Fruit fly (Drosophila melanogaster) whole organism, embryonic: ENCODE data around the gene frj.

Experiments used
- ATbp ChIP-seq: fragments of 200-800 bp; sonication (Bioruptor generic); optimal IDR thresholded peaks from 2 replicates; lab custom pipeline; 2017; ENCODE audit warnings: missing biosample characterization, mild to moderate bottlenecking, missing genetic modification characterization, missing genetic modification reagents
- CG10209 ChIP-seq: fragments of 200-800 bp; sonication (Bioruptor generic); optimal IDR thresholded peaks from 3 replicates; lab custom pipeline; 2017; ENCODE audit warnings: missing biosample characterization, mild to moderate bottlenecking, missing genetic modification characterization, missing genetic modification reagents
- CG10431 ChIP-seq: fragments of 200-800 bp; sonication (Bioruptor generic); optimal IDR thresholded peaks from 3 replicates; lab custom pipeline; 2018; ENCODE audit warnings: missing biosample characterization, mild to moderate bottlenecking, missing genetic modification characterization
- CG11695 ChIP-seq: fragments of 200-800 bp; sonication (Bioruptor generic); IDR thresholded peaks from 3 replicates; pipeline ENCODE4 v1.3.6; 2022; ENCODE audit warnings: missing biosample characterization, missing genetic modification characterization
- CG14710 ChIP-seq: fragments of 200-800 bp; sonication (Bioruptor generic); optimal IDR thresholded peaks from 3 replicates; lab custom pipeline; 2019; ENCODE audit warnings: missing biosample characterization, mild to moderate bottlenecking, missing genetic modification characterization, moderate library complexity
- CG1529 ChIP-seq: fragments of 200-800 bp; sonication (Bioruptor generic); optimal IDR thresholded peaks from 3 replicates; lab custom pipeline; 2018; ENCODE audit warnings: missing biosample characterization, missing genetic modification characterization
- CG15696 ChIP-seq: fragments of 200-800 bp; sonication (Bioruptor generic); optimal IDR thresholded peaks from 2 replicates; lab custom pipeline; 2019; ENCODE audit warnings: missing biosample characterization, mild to moderate bottlenecking, missing genetic modification characterization, moderate library complexity
- CG1647 ChIP-seq: fragments of 200-800 bp; sonication (Bioruptor generic); optimal IDR thresholded peaks from 3 replicates; lab custom pipeline; 2016; ENCODE audit warnings: missing biosample characterization, missing genetic modification characterization
- CG16779 ChIP-seq: fragments of 200-800 bp; sonication (Bioruptor generic); IDR thresholded peaks from 2 replicates; pipeline ENCODE4 v1.3.6; 2022; ENCODE audit warnings: missing biosample characterization, missing genetic modification characterization
- CG16815 ChIP-seq: fragments of 200-800 bp; sonication (Bioruptor generic); optimal IDR thresholded peaks from 3 replicates; lab custom pipeline; 2017; ENCODE audit warnings: missing biosample characterization, mild to moderate bottlenecking, missing genetic modification characterization
- CG2875 ChIP-seq: fragments of 200-800 bp; sonication (Bioruptor generic); optimal IDR thresholded peaks from 2 replicates; lab custom pipeline; 2017; ENCODE audit warnings: missing biosample characterization, mild to moderate bottlenecking, missing genetic modification characterization, missing genetic modification reagents
- CG4404 ChIP-seq: fragments of 200-800 bp; sonication (Bioruptor generic); IDR thresholded peaks from 2 replicates; pipeline ENCODE4 v1.3.6; 2022; ENCODE audit warnings: missing biosample characterization, missing genetic modification characterization
- CG6683 ChIP-seq: fragments of 200-800 bp; sonication (Bioruptor generic); optimal IDR thresholded peaks from 2 replicates; lab custom pipeline; 2017; ENCODE audit warnings: missing biosample characterization, mild to moderate bottlenecking, missing genetic modification characterization, missing genetic modification reagents
- CG6813 ChIP-seq: fragments of 200-800 bp; sonication (Bioruptor generic); optimal IDR thresholded peaks from 2 replicates; lab custom pipeline; 2017; ENCODE audit warnings: missing biosample characterization, missing genetic modification characterization, mild to moderate bottlenecking, moderate library complexity, missing genetic modification reagents
- CG7271 ChIP-seq: fragments of 200-800 bp; sonication (Bioruptor generic); optimal IDR thresholded peaks from 2 replicates; lab custom pipeline; 2018; ENCODE audit warnings: missing biosample characterization, mild to moderate bottlenecking, missing genetic modification characterization, moderate library complexity
- CG7556 ChIP-seq: fragments of 200-800 bp; sonication (Bioruptor generic); optimal IDR thresholded peaks from 2 replicates; lab custom pipeline; 2017; ENCODE audit warnings: missing biosample characterization, mild to moderate bottlenecking, missing genetic modification characterization
- CG8388 ChIP-seq: fragments of 200-800 bp; sonication (Bioruptor generic); optimal IDR thresholded peaks from 2 replicates; lab custom pipeline; 2019; ENCODE audit warnings: missing biosample characterization, mild to moderate bottlenecking, missing genetic modification characterization, moderate library complexity
- CG9215 ChIP-seq: fragments of 200-800 bp; sonication (Bioruptor generic); IDR thresholded peaks from 2 replicates; pipeline ENCODE4 v1.3.6; 2022; ENCODE audit warnings: missing biosample characterization, missing genetic modification characterization
- Chrac-16 ChIP-seq: fragments of 200-800 bp; sonication (Bioruptor generic); optimal IDR thresholded peaks from 3 replicates; lab custom pipeline; 2016; ENCODE audit warnings: missing biosample characterization, missing genetic modification characterization
- D ChIP-seq, 2 experiments: fragments of 200-800 bp in 1 of 2; fragments of >200 bp in 1 of 2; sonication (Bioruptor generic) in 1 of 2; optimal IDR thresholded peaks; 2 replicates in 1 of 2; 3 replicates in 1 of 2; lab custom pipeline; 2017; ENCODE audit warnings: mild to moderate bottlenecking in 1 of 2, missing biosample characterization in 1 of 2, missing genetic modification characterization in 1 of 2, missing genetic modification reagents in 1 of 2
- D19A ChIP-seq: fragments of 200-800 bp; optimal IDR thresholded peaks from 3 replicates; lab custom pipeline; 2019; ENCODE audit warnings: missing biosample characterization, mild to moderate bottlenecking, missing genetic modification characterization, moderate library complexity
- Dad ChIP-seq: fragments of 200-800 bp; sonication (Bioruptor generic); optimal IDR thresholded peaks from 3 replicates; lab custom pipeline; 2016; ENCODE audit warnings: missing biosample characterization, missing genetic modification characterization
- Dfd ChIP-seq, 2 experiments: fragments of >200 bp; optimal IDR thresholded peaks; 2 replicates each; lab custom pipeline; 2017; ENCODE audit warnings: missing biosample characterization in 2 of 2, missing genetic modification characterization in 2 of 2
- Doc2 ChIP-seq: fragments of 200-800 bp; sonication (Bioruptor generic); IDR thresholded peaks from 2 replicates; pipeline ENCODE4 v1.3.6; 2022; ENCODE audit warnings: missing biosample characterization, missing genetic modification characterization
- E2f1 ChIP-seq: fragments of 200-800 bp; sonication (Bioruptor generic); IDR thresholded peaks from 2 replicates; pipeline ENCODE4 v1.3.6; 2022; ENCODE audit warnings: missing biosample characterization, missing genetic modification characterization
- H2.0 ChIP-seq: fragments of 200-800 bp; sonication (Bioruptor generic); IDR thresholded peaks from 2 replicates; pipeline ENCODE4 v1.3.6; 2022; ENCODE audit warnings: missing biosample characterization, missing genetic modification characterization
- HLHmδ ChIP-seq: fragments of 200-800 bp; sonication (Bioruptor generic); optimal IDR thresholded peaks from 2 replicates; lab custom pipeline; 2018; ENCODE audit warnings: missing biosample characterization, mild to moderate bottlenecking, missing genetic modification characterization, moderate library complexity
- Hmr ChIP-seq: fragments of 200-800 bp; sonication (Bioruptor generic); optimal IDR thresholded peaks from 3 replicates; lab custom pipeline; 2017; ENCODE audit warnings: mild to moderate bottlenecking, missing biosample characterization, missing genetic modification reagents, missing genetic modification characterization
- Hr51 ChIP-seq, 2 experiments: fragments of 200-800 bp; sonication (Bioruptor generic); optimal IDR thresholded peaks; 2 replicates in 1 of 2; 3 replicates in 1 of 2; lab custom pipeline; 2016 to 2018; ENCODE audit warnings: missing biosample characterization in 2 of 2, missing genetic modification characterization in 2 of 2, mild to moderate bottlenecking in 1 of 2, moderate library complexity in 1 of 2
- Pdp1 ChIP-seq, 2 experiments: fragments of 200-800 bp; sonication (Bioruptor generic); optimal IDR thresholded peaks; 3 replicates each; lab custom pipeline; 2016; ENCODE audit warnings: missing biosample characterization in 2 of 2, missing genetic modification characterization in 2 of 2, mild to moderate bottlenecking in 1 of 2, moderate library complexity in 1 of 2
- Xrp1 ChIP-seq: fragments of 200-800 bp; sonication (Bioruptor generic); IDR thresholded peaks from 2 replicates; pipeline ENCODE4 v1.3.6; 2022; ENCODE audit warnings: missing biosample characterization, missing genetic modification characterization
- ase ChIP-seq: fragments of 200-800 bp; sonication (Bioruptor generic); IDR thresholded peaks from 3 replicates; pipeline ENCODE4 v1.3.6; 2022; ENCODE audit warnings: missing biosample characterization, missing genetic modification characterization
- bbx ChIP-seq: fragments of 200-800 bp; sonication (Bioruptor generic); IDR thresholded peaks from 2 replicates; pipeline ENCODE4 v1.3.6; 2022; ENCODE audit warnings: missing biosample characterization, missing genetic modification characterization; ENCODE audit not compliant: partially characterized antibody
- chinmo ChIP-seq: fragments of 200-800 bp; sonication (Bioruptor generic); IDR thresholded peaks from 4 replicates; pipeline ENCODE4 v1.3.6; 2022; ENCODE audit warnings: missing biosample characterization, missing genetic modification characterization; ENCODE audit not compliant: partially characterized antibody
- dysf ChIP-seq: fragments of 200-800 bp; sonication (Bioruptor generic); IDR thresholded peaks from 3 replicates; pipeline ENCODE4 v1.3.6; 2022; ENCODE audit warnings: missing biosample characterization, missing genetic modification characterization
- emc ChIP-seq: fragments of 200-800 bp; sonication (Bioruptor generic); optimal IDR thresholded peaks from 2 replicates; lab custom pipeline; 2016; ENCODE audit warnings: missing biosample characterization, missing genetic modification characterization
- fru ChIP-seq: fragments of >200 bp; optimal IDR thresholded peaks from 2 replicates; lab custom pipeline; 2017
- hb ChIP-seq: fragments of 200-800 bp; sonication (Bioruptor generic); IDR thresholded peaks from 3 replicates; pipeline ENCODE4 v1.3.6; 2022; ENCODE audit warnings: missing biosample characterization, missing genetic modification characterization; ENCODE audit not compliant: partially characterized antibody
- kah ChIP-seq: fragments of 200-800 bp; sonication (Bioruptor generic); optimal IDR thresholded peaks from 2 replicates; lab custom pipeline; 2018; ENCODE audit warnings: missing biosample characterization, mild to moderate bottlenecking, missing genetic modification characterization
- lilli ChIP-seq: fragments of 200-800 bp; sonication (Bioruptor generic); optimal IDR thresholded peaks from 3 replicates; lab custom pipeline; 2016; ENCODE audit warnings: missing biosample characterization, missing genetic modification characterization
- maf-S ChIP-seq: fragments of 200-800 bp; sonication (Bioruptor generic); optimal IDR thresholded peaks from 2 replicates; lab custom pipeline; 2016; ENCODE audit warnings: missing biosample characterization, missing genetic modification characterization
- oc ChIP-seq: fragments of 200-800 bp; sonication (Bioruptor generic); optimal IDR thresholded peaks from 2 replicates; lab custom pipeline; 2018; ENCODE audit warnings: missing biosample characterization, mild to moderate bottlenecking, missing genetic modification characterization, moderate library complexity
- odd ChIP-seq: fragments of 200-800 bp; sonication (Bioruptor generic); optimal IDR thresholded peaks from 2 replicates; lab custom pipeline; 2017; ENCODE audit warnings: missing biosample characterization, mild to moderate bottlenecking, missing genetic modification characterization
- pan ChIP-seq, 4 experiments: fragments of >200 bp in 3 of 4; fragments of 200-800 bp in 1 of 4; sonication (Bioruptor generic) in 1 of 4; optimal IDR thresholded peaks in 3 of 4; IDR thresholded peaks in 1 of 4; 2 replicates each; pipeline versions ENCODE4 v1.3.6 to Lab custom; 2017 to 2022; ENCODE audit warnings: missing biosample characterization in 2 of 4, missing genetic modification characterization in 2 of 4, mixed read lengths in 1 of 4
- sens ChIP-seq: fragments of 200-800 bp; sonication (Bioruptor generic); peaks from one replicate; lab custom pipeline; 2016; ENCODE audit warnings: missing biosample characterization, missing genetic modification characterization
- tgo ChIP-seq: fragments of 200-800 bp; sonication (Bioruptor generic); IDR thresholded peaks from 3 replicates; pipeline ENCODE4 v1.3.6; 2022; ENCODE audit warnings: missing biosample characterization, missing genetic modification characterization
- tll ChIP-seq, 2 experiments: fragments of 200-800 bp in 1 of 2; fragments of >200 bp in 1 of 2; sonication (Bioruptor generic) in 1 of 2; optimal IDR thresholded peaks; 2 replicates each; lab custom pipeline; 2017 to 2019; ENCODE audit warnings: missing biosample characterization in 2 of 2, missing genetic modification characterization in 2 of 2, mild to moderate bottlenecking in 1 of 2, moderate library complexity in 1 of 2
- usp ChIP-seq: fragments of >200 bp; optimal IDR thresholded peaks from 2 replicates; lab custom pipeline; 2017; ENCODE audit warnings: missing biosample characterization, missing genetic modification characterization

The frj gene

DNA sequence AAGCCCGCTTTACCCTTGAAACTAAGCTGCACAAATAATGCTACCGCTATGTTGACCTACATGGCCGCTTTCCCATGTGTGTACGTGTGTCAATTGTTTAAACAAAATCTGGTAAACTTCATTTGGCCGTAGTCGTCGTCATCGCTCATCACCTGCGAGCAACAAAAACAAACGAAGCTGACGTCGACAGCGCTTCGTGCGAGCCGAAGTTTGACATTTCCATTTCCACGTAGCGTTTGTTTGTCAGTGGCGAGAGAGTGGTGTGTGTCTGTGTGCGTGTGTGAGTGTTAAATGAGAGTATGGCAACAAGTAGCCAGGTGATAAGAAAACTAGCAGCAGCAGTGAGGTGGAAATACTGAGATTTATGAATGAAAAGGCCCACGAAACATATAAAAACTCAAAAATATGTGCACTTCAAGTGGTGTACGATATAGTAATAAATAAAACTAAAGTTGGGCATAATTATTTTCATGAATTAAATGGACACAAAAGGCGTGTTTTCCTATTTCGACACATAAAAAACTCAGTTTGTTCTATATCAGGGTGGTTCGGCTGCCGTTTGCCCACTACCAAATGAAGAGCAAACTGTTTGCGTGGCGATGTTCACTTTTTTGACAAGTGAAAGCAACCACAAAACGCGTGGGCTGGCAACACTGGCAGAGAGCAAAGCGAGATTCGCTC is 23.5 kb downstream of the frj start (continued):
- TF ChIP-seq hb (no peak), H2.0 (GFP tag; lab: Robert Waterston, UW) (no peak), E2f1 (GFP tag; lab: Robert Waterston, UW) (no peak), HLHmδ (GFP tag; lab: Kevin White, UChicago) (peak; percentile 34), CG2875 (GFP tag; lab: Kevin White, UChicago) (no peak), CG16779 (GFP tag; lab: Robert Waterston, UW) (no peak), odd (peak; percentile 28), usp (GFP tag; lab: Kevin White, UChicago) (no peak), Dfd (GFP tag; optimal IDR thresholded peaks at IDR 0.05; lab: Kevin White, UChicago) (no peak), CG7271 (tag; lab: Kevin White, UChicago) (no peak), ase (no peak), CG1647 (no peak), CG9215 (GFP tag; lab: Robert Waterston, UW) (peak; percentile 84), tll (GFP tag; optimal IDR thresholded peaks at IDR 0.05; lab: Kevin White, UChicago) (no peak), Chrac-16 (GFP tag; lab: Kevin White, UChicago) (peak; percentile 2), dysf (GFP tag; lab: Robert Waterston, UW) (peak; percentile 21; the same call in 1 of the 3 replicates), fru (lab: Kevin White, UChicago) (no peak), D19A (peak; percentile 42), Dad (GFP tag; lab: Kevin White, UChicago) (no peak), maf-S (GFP tag; lab: Kevin White, UChicago) (no peak), pan (optimal IDR thresholded peaks at IDR 0.05; lab: Kevin White, UChicago) (no peak), pan (GFP tag; optimal IDR thresholded peaks at IDR 0.05 in 1 of 2, IDR thresholded peaks at IDR 0.05 in 1 of 2) (no peak), lilli (GFP tag; lab: Kevin White, UChicago) (no peak), oc (tag; lab: Kevin White, UChicago) (no peak), CG8388 (GFP tag; lab: Kevin White, UChicago) (no peak), CG11695 (GFP tag; lab: Robert Waterston, UW) (peak; percentile 41; the same call in 2 of the 3 replicates), CG10209 (GFP tag; lab: Kevin White, UChicago) (peak; percentile 36), CG16815 (no peak), CG14710 (tag; lab: Kevin White, UChicago) (peak; percentile 14), tgo (GFP tag; lab: Robert Waterston, UW) (no peak), CG1529 (GFP tag; lab: Kevin White, UChicago) (peak; percentile 19), CG4404 (GFP tag; lab: Robert Waterston, UW) (no peak), CG6813 (peak; percentile 69), CG6683 (GFP tag; lab: Kevin White, UChicago) (peak; percentile 14), emc (peak; percentile 18), CG10431 (GFP tag; lab: Kevin White, UChicago) (peak; percentile 65), Pdp1 (GFP tag; optimal IDR thresholded peaks at IDR 0.05; lab: Kevin White, UChicago) (no peak), Hr51 (GFP tag; optimal IDR thresholded peaks at IDR 0.05; lab: Kevin White, UChicago) (no peak), Doc2 (GFP tag; lab: Robert Waterston, UW) (no peak), Xrp1 (GFP tag; lab: Robert Waterston, UW) (peak; percentile 20; the same call in 1 of the 2 replicates), kah (peak; percentile 91), CG7556 (GFP tag; lab: Kevin White, UChicago) (peak; percentile 33), sens (GFP tag; lab: Kevin White, UChicago) (peak; percentile 94), chinmo (GFP tag; lab: Robert Waterston, UW) (peak; percentile 68; the same call in 1 of the 4 replicates), bbx (GFP tag; lab: Robert Waterston, UW) (0 out of 2 replicates have a peak, but pooled peaks have one; percentile 33), CG15696 (tag; lab: Kevin White, UChicago) (peak; percentile 19), D (optimal IDR thresholded peaks at IDR 0.05; lab: Kevin White, UChicago) (no peak), D (GFP tag; optimal IDR thresholded peaks at IDR 0.05; lab: Kevin White, UChicago) (peak; percentile 20), Hmr (GFP tag; lab: Kevin White, UChicago) (peak; percentile 61), ATbp (GFP tag; lab: Kevin White, UChicago) (peak; percentile 80)
